Worm (Caenorhabditis elegans): ENCODE data around the gene C18G1.1.

DNA sequence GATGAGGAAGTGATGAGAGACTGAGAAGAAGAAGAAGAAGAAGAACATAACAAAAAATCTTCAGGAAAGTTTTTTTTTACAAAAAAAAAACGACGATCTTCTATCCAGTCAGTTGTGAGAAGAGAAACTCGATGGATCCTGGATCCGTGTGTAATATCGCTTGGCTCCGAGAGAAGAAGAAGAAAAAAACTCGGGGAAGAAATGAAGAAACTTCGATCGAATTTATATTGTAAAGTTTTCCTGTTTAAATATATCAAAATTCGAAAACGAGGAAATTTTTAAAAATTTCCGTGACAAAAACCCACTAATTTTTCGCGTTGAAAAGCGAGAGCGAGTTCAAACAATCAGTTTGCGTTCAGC, 45.5 kb downstream of the C18G1.1 start, which contains the start of gene adss-1:
- TF ChIP-seq sea-1 (GFP tag; conservative IDR thresholded peaks at IDR 0.05): no peak
- TF ChIP-seq hnd-1 (tag; optimal IDR thresholded peaks at IDR 0.05): no peak
- TF ChIP-seq ama-1 (optimal IDR thresholded peaks at IDR 0.05): no peak
- no peak for TF ChIP-seq tbx-37 (GFP tag; conservative IDR thresholded peaks at IDR 0.05)
- no peak for TF ChIP-seq hmbx-1 (tag; optimal IDR thresholded peaks at IDR 0.05)
- TF ChIP-seq scrt-1 (GFP tag; IDR thresholded peaks at IDR 0.05): no peak
- no peak for TF ChIP-seq pes-1 (GFP tag; IDR thresholded peaks at IDR 0.05)
- no peak for TF ChIP-seq ceh-13 (GFP tag; optimal IDR thresholded peaks at IDR 0.05)
- TF ChIP-seq tra-4 (tag; optimal IDR thresholded peaks at IDR 0.05): no peak
- no peak for TF ChIP-seq aly-1 (tag; optimal IDR thresholded peaks at IDR 0.05)
- TF ChIP-seq hmg-4 (GFP tag; optimal IDR thresholded peaks at IDR 0.05): no peak
- TF ChIP-seq B0310.2 (tag; optimal IDR thresholded peaks at IDR 0.05): no peak
- TF ChIP-seq flt-1 (GFP tag; IDR thresholded peaks at IDR 0.05): no peak

Measured in whole organism, early embryonic.